Fruit fly (Drosophila melanogaster): ENCODE measurements around the gene CG4360.

CG4360 gene

DNA sequence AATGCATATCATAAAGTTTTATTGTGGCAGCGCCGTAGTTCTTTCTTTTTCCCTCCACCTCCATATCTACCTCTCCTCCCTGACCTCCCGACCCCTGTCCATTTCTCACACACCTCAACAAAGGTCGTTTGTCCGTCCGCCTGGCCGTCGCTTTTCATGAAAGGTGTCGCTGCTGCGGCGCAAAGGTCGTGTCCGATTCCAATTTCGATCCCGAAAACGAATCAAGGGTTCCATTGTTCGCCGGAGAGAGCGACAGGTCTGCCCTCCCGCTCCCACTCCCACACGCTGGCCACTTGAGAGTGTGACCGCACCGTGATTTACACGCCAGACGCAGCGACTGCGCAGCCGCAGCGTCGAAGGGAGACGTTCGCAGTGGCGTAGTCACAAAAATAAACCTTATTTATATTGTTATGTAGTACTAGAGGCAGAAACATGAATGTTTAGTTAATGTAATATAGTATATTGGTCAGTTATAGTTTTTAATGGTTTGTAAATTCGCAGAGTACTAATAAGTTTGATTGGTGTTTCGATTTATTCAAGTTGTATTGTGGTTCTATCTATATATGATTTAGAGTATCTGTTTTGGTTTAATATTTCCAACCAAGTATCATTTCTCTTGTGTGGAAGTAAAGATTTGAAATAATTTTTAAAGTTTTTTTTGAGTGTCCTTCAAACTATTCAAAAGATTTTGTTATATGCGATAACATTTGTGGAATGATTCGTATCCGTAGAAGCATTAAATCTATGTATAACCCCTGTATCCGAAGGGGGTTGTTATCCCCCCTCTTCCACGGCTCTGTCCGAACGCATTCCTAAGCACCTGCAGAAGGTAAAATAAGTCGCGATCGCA lies 35.5 kb downstream of the CG4360 start (continued):
- TF ChIP-seq CG18262 (tag; optimal IDR thresholded peaks at IDR 0.05) (peak; percentile 91), tll (GFP tag; optimal IDR thresholded peaks at IDR 0.05) (peak; percentile 4 to 97), ci (GFP tag; IDR thresholded peaks at IDR 0.05) (0 out of 3 replicates have a peak, but pooled peaks have one; percentile 36), CG32772 (GFP tag; IDR thresholded peaks at IDR 0.05) (no peak), slp2 (GFP tag; optimal IDR thresholded peaks at IDR 0.05) (peak; percentile 34), CG31388 (GFP tag; optimal IDR thresholded peaks at IDR 0.05) (peak; percentile 26), CG9817 (tag; optimal IDR thresholded peaks at IDR 0.05) (no peak), az2 (GFP tag; optimal IDR thresholded peaks at IDR 0.05) (peak; percentile 73), bab2 (GFP tag; optimal IDR thresholded peaks at IDR 0.05) (peak; percentile 37), chn (GFP tag; optimal IDR thresholded peaks at IDR 0.05) (peak; percentile 70), CG2712 (tag; optimal IDR thresholded peaks at IDR 0.05) (peak; percentile 84), lilli (GFP tag; optimal IDR thresholded peaks at IDR 0.05) (peak; percentile 50), Adf1 (GFP tag; IDR thresholded peaks at IDR 0.05) (peak; percentile 35), Ravus (GFP tag; IDR thresholded peaks at IDR 0.05) (no peak), prd (optimal IDR thresholded peaks at IDR 0.05) (no peak), prd (GFP tag; IDR thresholded peaks at IDR 0.05) (peak; percentile 76; the same call in 1 of the 3 replicates), Dad (GFP tag; optimal IDR thresholded peaks at IDR 0.05) (peak; percentile 2), CG12391 (tag; optimal IDR thresholded peaks at IDR 0.05) (peak; percentile 69), Atf-2 (GFP tag; optimal IDR thresholded peaks at IDR 0.05) (peak; percentile 70), CG9727 (GFP tag; optimal IDR thresholded peaks at IDR 0.05) (peak; percentile 88), NC2β (GFP tag; optimal IDR thresholded peaks at IDR 0.05) (peak; percentile 40), cad (GFP tag; optimal IDR thresholded peaks at IDR 0.05) (peak; percentile 98), Trl (optimal IDR thresholded peaks at IDR 0.05) (peak in 1 of 2 experiments; percentile 25), Trl (GFP tag; optimal IDR thresholded peaks at IDR 0.05) (no peak), Kr (GFP tag; optimal IDR thresholded peaks at IDR 0.05) (peak; percentile 45), CG17361 (GFP tag; IDR thresholded peaks at IDR 0.05) (peak; percentile 94), da (GFP tag; optimal IDR thresholded peaks at IDR 0.05) (peak; percentile 46), CG10959 (GFP tag; IDR thresholded peaks at IDR 0.05) (peak; percentile 38; the same call in 1 of the 2 replicates), lmd (GFP tag; IDR thresholded peaks at IDR 0.05) (peak; percentile 33; the same call in 1 of the 2 replicates), gsb (GFP tag; IDR thresholded peaks at IDR 0.05) (no peak), Camta (GFP tag; optimal IDR thresholded peaks at IDR 0.05) (peak; percentile 32), CG15073 (GFP tag; optimal IDR thresholded peaks at IDR 0.05) (no peak), BtbVII (GFP tag; optimal IDR thresholded peaks at IDR 0.05) (no peak), Neu2 (GFP tag; optimal IDR thresholded peaks at IDR 0.05; ENCODE audit: borderline replicate concordance) (no peak), Blimp-1 (GFP tag; optimal IDR thresholded peaks at IDR 0.05) (no peak), rib (GFP tag; IDR thresholded peaks at IDR 0.05) (no peak), Fer3 (tag; optimal IDR thresholded peaks at IDR 0.05) (no peak), Hr3 (GFP tag; optimal IDR thresholded peaks at IDR 0.05) (peak; percentile 67), CG9215 (GFP tag; IDR thresholded peaks at IDR 0.05) (no peak), eve (GFP tag; optimal IDR thresholded peaks at IDR 0.05) (peak in 1 of 2 experiments; percentile 62), Six4 (GFP tag; optimal IDR thresholded peaks at IDR 0.05) (peak; percentile 39), Fer2 (tag; optimal IDR thresholded peaks at IDR 0.05) (no peak), CG11560 (tag; IDR thresholded peaks at IDR 0.05) (no peak), chif (GFP tag; optimal IDR thresholded peaks at IDR 0.05) (peak; percentile 58 to 82), CG11504 (tag; optimal IDR thresholded peaks at IDR 0.05) (peak; percentile 71), CG7271 (tag; optimal IDR thresholded peaks at IDR 0.05) (peak; percentile 43), CG30403 (GFP tag; optimal IDR thresholded peaks at IDR 0.05) (peak; percentile 78), row (GFP tag; IDR thresholded peaks at IDR 0.05) (peak; percentile 59; the same call in 2 of the 3 replicates), CG12299 (tag; optimal IDR thresholded peaks at IDR 0.05) (no peak), CG4328 (GFP tag; optimal IDR thresholded peaks at IDR 0.05) (no peak)

Measured in whole organism, embryonic.